ENCODE assay signal across 2 worm cellular contexts in genomic region chrIV:2316796-2317195, ce11.
TF ChIP-seq lines count a peak whose summit lies in the region.

No protein-coding gene starts in this region.

TF ChIP-seq in whole organism, L4 larva, 104 proteins besides CTCF, POLR2A, EP300 and RAD21 (continued from another document):
- TF ChIP-seq T26A8.4 (GFP tag; IDR thresholded peaks at IDR 0.05; lab: Robert Waterston, UW), result no peak; the same call in 1 of the 2 replicates
- TF ChIP-seq zfp-3 (GFP tag; conservative IDR thresholded peaks at IDR 0.05; lab: Robert Waterston, UW), result no peak
- no peak for TF ChIP-seq duxl-1 (tag; optimal IDR thresholded peaks at IDR 0.05; lab: Kevin White, UChicago; ENCODE audit: poor library complexity)
- no peak for TF ChIP-seq egl-27 (tag; optimal IDR thresholded peaks at IDR 0.05; lab: Kevin White, UChicago)
- no peak for TF ChIP-seq tag-97 (GFP tag; IDR thresholded peaks at IDR 0.05; lab: Robert Waterston, UW)
- TF ChIP-seq nhr-237 (tag; optimal IDR thresholded peaks at IDR 0.05; lab: Kevin White, UChicago), result no peak
- TF ChIP-seq ama-1 (optimal IDR thresholded peaks at IDR 0.05; lab: Kevin White, UChicago), result peak; percentile 35
- TF ChIP-seq hmg-1.1 (GFP tag; IDR thresholded peaks at IDR 0.05; lab: Robert Waterston, UW), result peak; percentile 84
- no peak for TF ChIP-seq unc-62 (GFP tag; optimal IDR thresholded peaks at IDR 0.05 in 1 of 2; lab: Kevin White, UChicago)
- no peak for TF ChIP-seq unc-62 (tag; optimal IDR thresholded peaks at IDR 0.05; lab: Kevin White, UChicago)
- no peak for TF ChIP-seq F49E8.2 (tag; optimal IDR thresholded peaks at IDR 0.05; lab: Kevin White, UChicago; ENCODE audit: borderline replicate concordance)
- no peak for TF ChIP-seq vab-7 (GFP tag; IDR thresholded peaks at IDR 0.05; lab: Robert Waterston, UW)
- peak; percentile 70; the same call in 1 of the 2 replicates for TF ChIP-seq arid-1 (GFP tag; conservative IDR thresholded peaks at IDR 0.05; lab: Robert Waterston, UW)
- TF ChIP-seq daf-19 (GFP tag; conservative IDR thresholded peaks at IDR 0.05; lab: Robert Waterston, UW), result no peak
- TF ChIP-seq lin-39 (tag; optimal IDR thresholded peaks at IDR 0.05; lab: Kevin White, UChicago), result no peak
- no peak for TF ChIP-seq F37D6.2 (tag; optimal IDR thresholded peaks at IDR 0.05; lab: Kevin White, UChicago)
- TF ChIP-seq ctbp-1 (GFP tag; IDR thresholded peaks at IDR 0.05; lab: Robert Waterston, UW), result no peak
- no peak for TF ChIP-seq ces-1 (GFP tag; optimal IDR thresholded peaks at IDR 0.05; lab: Kevin White, UChicago)
- no peak for TF ChIP-seq ztf-11 (tag; optimal IDR thresholded peaks at IDR 0.05; lab: Kevin White, UChicago)
- TF ChIP-seq fos-1 (tag; optimal IDR thresholded peaks at IDR 0.05; lab: Kevin White, UChicago), result no peak
- no peak for TF ChIP-seq gei-8 (GFP tag; optimal IDR thresholded peaks at IDR 0.05; lab: Kevin White, UChicago)
- TF ChIP-seq mdt-29 (GFP tag; IDR thresholded peaks at IDR 0.05; lab: Robert Waterston, UW), result 0 out of 2 replicates have a peak, but pooled peaks have one; percentile 38
- peak in 1 of 2 experiments; percentile 27 for TF ChIP-seq hif-1 (tag; optimal IDR thresholded peaks at IDR 0.05; lab: Kevin White, UChicago)
- no peak for TF ChIP-seq madf-5 (GFP tag; IDR thresholded peaks at IDR 0.05; lab: Robert Waterston, UW)
- no peak for TF ChIP-seq F26F4.8 (GFP tag; conservative IDR thresholded peaks at IDR 0.05; lab: Robert Waterston, UW)
- no peak for TF ChIP-seq unc-130 (GFP tag; optimal IDR thresholded peaks at IDR 0.05; lab: Kevin White, UChicago)
- no peak for TF ChIP-seq sdz-12 (GFP tag; optimal IDR thresholded peaks at IDR 0.05; lab: Kevin White, UChicago)
- peak; percentile 66 for TF ChIP-seq nhr-77 (tag; optimal IDR thresholded peaks at IDR 0.05; lab: Kevin White, UChicago)
- peak; percentile 61 to 63 for TF ChIP-seq lsy-2 (tag; optimal IDR thresholded peaks at IDR 0.05; lab: Kevin White, UChicago)
- no peak for TF ChIP-seq spr-3 (GFP tag; optimal IDR thresholded peaks at IDR 0.05; lab: Kevin White, UChicago)
- no peak for TF ChIP-seq daf-8 (GFP tag; IDR thresholded peaks at IDR 0.05; lab: Robert Waterston, UW)
- peak; percentile 57 for TF ChIP-seq set-16 (GFP tag; IDR thresholded peaks at IDR 0.05; lab: Robert Waterston, UW)
- TF ChIP-seq Y48G9A.11 (GFP tag; IDR thresholded peaks at IDR 0.05; lab: Robert Waterston, UW), result 0 out of 2 replicates have a peak, but pooled peaks have one; percentile 36
- no peak for TF ChIP-seq snpc-4 (tag; optimal IDR thresholded peaks at IDR 0.05; lab: Kevin White, UChicago)
- TF ChIP-seq ceh-62 (tag; optimal IDR thresholded peaks at IDR 0.05; lab: Kevin White, UChicago), result no peak
- TF ChIP-seq mes-2 (tag; optimal IDR thresholded peaks at IDR 0.05; lab: Kevin White, UChicago; ENCODE audit: poor library complexity, severe bottlenecking), result peak; percentile 53
- no peak for TF ChIP-seq zfp-2 (tag; optimal IDR thresholded peaks at IDR 0.05; lab: Kevin White, UChicago)
- TF ChIP-seq lim-7 (GFP tag; IDR thresholded peaks at IDR 0.05; lab: Robert Waterston, UW), result no peak
- TF ChIP-seq ceh-28 (tag; optimal IDR thresholded peaks at IDR 0.05; lab: Kevin White, UChicago), result no peak
- no peak for TF ChIP-seq ceh-32 (tag; optimal IDR thresholded peaks at IDR 0.05; lab: Kevin White, UChicago; ENCODE audit: poor library complexity)
- TF ChIP-seq nhr-102 (tag; optimal IDR thresholded peaks at IDR 0.05; lab: Kevin White, UChicago), result no peak
- TF ChIP-seq php-3 (GFP tag; IDR thresholded peaks at IDR 0.05; lab: Robert Waterston, UW), result no peak
- TF ChIP-seq ZK546.5 (tag; optimal IDR thresholded peaks at IDR 0.05; lab: Kevin White, UChicago), result no peak
- TF ChIP-seq R02D3.7 (tag; optimal IDR thresholded peaks at IDR 0.05; lab: Kevin White, UChicago), result no peak
- no peak for TF ChIP-seq nhr-48 (tag; optimal IDR thresholded peaks at IDR 0.05; lab: Kevin White, UChicago)
- TF ChIP-seq mep-1 (tag; optimal IDR thresholded peaks at IDR 0.05; lab: Kevin White, UChicago), result peak; percentile 78
- TF ChIP-seq mxl-3 (GFP tag; optimal IDR thresholded peaks at IDR 0.05; lab: Kevin White, UChicago), result peak; percentile 83
- TF ChIP-seq mxl-2 (GFP tag; conservative IDR thresholded peaks at IDR 0.05; lab: Robert Waterston, UW), result no peak
- no peak for TF ChIP-seq ceh-44 (GFP tag; IDR thresholded peaks at IDR 0.05; lab: Robert Waterston, UW)
- no peak for TF ChIP-seq ztf-7 (tag; optimal IDR thresholded peaks at IDR 0.05; lab: Kevin White, UChicago)
- TF ChIP-seq Y75B8A.6 (GFP tag; IDR thresholded peaks at IDR 0.05; lab: Robert Waterston, UW), result no peak
- TF ChIP-seq saeg-2 (GFP tag; IDR thresholded peaks at IDR 0.05; lab: Robert Waterston, UW), result no peak
- no peak for TF ChIP-seq Y105C5A.15 (GFP tag; IDR thresholded peaks at IDR 0.05; lab: Robert Waterston, UW)
- TF ChIP-seq D1046.2 (GFP tag; IDR thresholded peaks at IDR 0.05; lab: Robert Waterston, UW), result no peak
- peak; percentile 58 for TF ChIP-seq hlh-30 (tag; optimal IDR thresholded peaks at IDR 0.05; lab: Kevin White, UChicago; ENCODE audit: insufficient read depth)
- TF ChIP-seq nhr-42 (GFP tag; IDR thresholded peaks at IDR 0.05; lab: Robert Waterston, UW), result no peak
- TF ChIP-seq dmd-8 (GFP tag; IDR thresholded peaks at IDR 0.05; lab: Robert Waterston, UW), result no peak
TF ChIP-seq in whole organism, L4 larva: peak in this region for 29.

TF ChIP-seq in whole organism, young adult, 124 proteins besides CTCF, POLR2A, EP300 and RAD21 (continued from another document):
- TF ChIP-seq athp-1 (tag; optimal IDR thresholded peaks at IDR 0.05; lab: Kevin White, UChicago), result no peak
- no peak for TF ChIP-seq Y53F4B.3 (GFP tag; IDR thresholded peaks at IDR 0.05; lab: Robert Waterston, UW)
- TF ChIP-seq nhr-120 (GFP tag; IDR thresholded peaks at IDR 0.05; lab: Robert Waterston, UW), result no peak
- TF ChIP-seq mxl-1 (tag; optimal IDR thresholded peaks at IDR 0.05; lab: Kevin White, UChicago), result no peak
- TF ChIP-seq attf-5 (GFP tag; optimal IDR thresholded peaks at IDR 0.05; lab: Kevin White, UChicago), result peak; percentile 76
- no peak; the same call in 1 of the 2 replicates for TF ChIP-seq B0336.3 (GFP tag; IDR thresholded peaks at IDR 0.05; lab: Robert Waterston, UW)
- TF ChIP-seq hmg-1.2 (GFP tag; IDR thresholded peaks at IDR 0.05; lab: Robert Waterston, UW), result peak; percentile 83; the same call in 1 of the 2 replicates
- no peak for TF ChIP-seq sptf-2 (GFP tag; optimal IDR thresholded peaks at IDR 0.05; lab: Kevin White, UChicago)
- no peak for TF ChIP-seq madf-3 (GFP tag; IDR thresholded peaks at IDR 0.05; lab: Robert Waterston, UW)
- no peak for TF ChIP-seq F10E7.11 (tag; optimal IDR thresholded peaks at IDR 0.05; lab: Kevin White, UChicago)
- no peak for TF ChIP-seq nfyb-1 (GFP tag; IDR thresholded peaks at IDR 0.05; lab: Robert Waterston, UW)
- TF ChIP-seq ztf-22 (GFP tag; optimal IDR thresholded peaks at IDR 0.05; lab: Kevin White, UChicago), result no peak
- TF ChIP-seq ceh-40 (GFP tag; IDR thresholded peaks at IDR 0.05; lab: Robert Waterston, UW), result no peak
- TF ChIP-seq ekl-4 (GFP tag; IDR thresholded peaks at IDR 0.05; lab: Robert Waterston, UW), result peak; percentile 82
- TF ChIP-seq F33H1.4 (GFP tag; IDR thresholded peaks at IDR 0.05; lab: Robert Waterston, UW), result 0 out of 2 replicates have a peak, but pooled peaks have one; percentile 27
- no peak for TF ChIP-seq fkh-3 (tag; optimal IDR thresholded peaks at IDR 0.05; lab: Kevin White, UChicago)
- peak; percentile 15 for TF ChIP-seq lsl-1 (GFP tag; optimal IDR thresholded peaks at IDR 0.05; lab: Kevin White, UChicago)
- no peak for TF ChIP-seq ztf-26 (tag; optimal IDR thresholded peaks at IDR 0.05; lab: Kevin White, UChicago)
- no peak for TF ChIP-seq F57C9.4 (tag; optimal IDR thresholded peaks at IDR 0.05; lab: Kevin White, UChicago)
- no peak for TF ChIP-seq ceh-79 (tag; optimal IDR thresholded peaks at IDR 0.05; lab: Kevin White, UChicago)
- no peak for TF ChIP-seq nhr-179 (tag; optimal IDR thresholded peaks at IDR 0.05; lab: Kevin White, UChicago)
- TF ChIP-seq ceh-27 (GFP tag; optimal IDR thresholded peaks at IDR 0.05; lab: Kevin White, UChicago), result peak; percentile 39
- TF ChIP-seq xnd-1 (tag; optimal IDR thresholded peaks at IDR 0.05; lab: Kevin White, UChicago), result no peak
- no peak for TF ChIP-seq snpc-1.3 (tag; optimal IDR thresholded peaks at IDR 0.05; lab: Kevin White, UChicago; ENCODE audit: insufficient read depth)
- TF ChIP-seq somi-1 (GFP tag; optimal IDR thresholded peaks at IDR 0.05; lab: Kevin White, UChicago), result no peak
- TF ChIP-seq ama-1 (optimal IDR thresholded peaks at IDR 0.05; lab: Kevin White, UChicago), result no peak
- no peak for TF ChIP-seq ama-1 (GFP tag; optimal IDR thresholded peaks at IDR 0.05; lab: Kevin White, UChicago)
- no peak for TF ChIP-seq ZK185.1 (tag; optimal IDR thresholded peaks at IDR 0.05; lab: Kevin White, UChicago; ENCODE audit: poor library complexity, severe bottlenecking)
- peak; percentile 41 for TF ChIP-seq tbp1 (GFP tag; optimal IDR thresholded peaks at IDR 0.05; lab: Kevin White, UChicago)
- TF ChIP-seq bed-2 (GFP tag; IDR thresholded peaks at IDR 0.05; lab: Robert Waterston, UW), result no peak
- TF ChIP-seq lin-54 (GFP tag; optimal IDR thresholded peaks at IDR 0.05; lab: Kevin White, UChicago), result peak; percentile 58
- TF ChIP-seq cebp-1 (GFP tag; IDR thresholded peaks at IDR 0.05; lab: Robert Waterston, UW), result no peak
- TF ChIP-seq cebp-1 (tag; optimal IDR thresholded peaks at IDR 0.05; lab: Kevin White, UChicago), result peak; percentile 63
- no peak for TF ChIP-seq F39B2.1 (GFP tag; IDR thresholded peaks at IDR 0.05; lab: Robert Waterston, UW)
- peak; percentile 34; the same call in 1 of the 2 replicates for TF ChIP-seq Y67H2A.10 (GFP tag; conservative IDR thresholded peaks at IDR 0.05; lab: Robert Waterston, UW)
- TF ChIP-seq nhr-80 (tag; optimal IDR thresholded peaks at IDR 0.05; lab: Kevin White, UChicago), result peak; percentile 95
- no peak for TF ChIP-seq F55B11.4 (tag; optimal IDR thresholded peaks at IDR 0.05; lab: Kevin White, UChicago; ENCODE audit: borderline replicate concordance, insufficient read depth)
- no peak for TF ChIP-seq egl-18 (GFP tag; IDR thresholded peaks at IDR 0.05; lab: Robert Waterston, UW)
- peak; percentile 4 for TF ChIP-seq tlf-1 (GFP tag; optimal IDR thresholded peaks at IDR 0.05; lab: Kevin White, UChicago)
- TF ChIP-seq repo-1 (tag; optimal IDR thresholded peaks at IDR 0.05; lab: Kevin White, UChicago), result no peak
- no peak for TF ChIP-seq rpc-1 (optimal IDR thresholded peaks at IDR 0.05; lab: Kevin White, UChicago)
- no peak for TF ChIP-seq rpc-1 (tag; optimal IDR thresholded peaks at IDR 0.05; lab: Kevin White, UChicago)
- TF ChIP-seq snpc-3.4 (tag; optimal IDR thresholded peaks at IDR 0.05; lab: Kevin White, UChicago), result no peak
- TF ChIP-seq T26A5.8 (tag; optimal IDR thresholded peaks at IDR 0.05; lab: Kevin White, UChicago), result no peak
- TF ChIP-seq B0261.1 (tag; optimal IDR thresholded peaks at IDR 0.05; lab: Kevin White, UChicago), result no peak
- no peak for TF ChIP-seq chd-7 (tag; optimal IDR thresholded peaks at IDR 0.05; lab: Kevin White, UChicago)
- no peak for TF ChIP-seq Y53G8AR.9 (GFP tag; conservative IDR thresholded peaks at IDR 0.05; lab: Robert Waterston, UW)
